Fruit fly (Drosophila melanogaster) whole organism, embryonic: ENCODE data around the gene Sr-CIII.
A peak's percentile ranks its signal among the peaks of the same experiment; 100 is the strongest.

Experiments
- CG10209 ChIP-seq: fragments of 200-800 bp; sonication (Bioruptor generic); optimal IDR thresholded peaks from 3 replicates; lab custom pipeline; 2017; ENCODE audit warnings: missing biosample characterization, mild to moderate bottlenecking, missing genetic modification characterization, missing genetic modification reagents
- CG10321 ChIP-seq: fragments of 200-800 bp; sonication (Bioruptor generic); IDR thresholded peaks from 2 replicates; pipeline ENCODE4 v1.3.6; 2022; ENCODE audit warnings: missing biosample characterization, missing genetic modification characterization
- CG10565 ChIP-seq: fragments of 200-800 bp; sonication (Bioruptor generic); optimal IDR thresholded peaks from 3 replicates; lab custom pipeline; 2016; ENCODE audit warnings: missing biosample characterization, mild to moderate bottlenecking, missing genetic modification characterization
- CG11695 ChIP-seq: fragments of 200-800 bp; sonication (Bioruptor generic); IDR thresholded peaks from 3 replicates; pipeline ENCODE4 v1.3.6; 2022; ENCODE audit warnings: missing biosample characterization, missing genetic modification characterization
- CG14667 ChIP-seq: fragments of 200-800 bp; sonication (Bioruptor generic); IDR thresholded peaks from 2 replicates; pipeline ENCODE4 v1.3.6; 2022; ENCODE audit warnings: missing biosample characterization, missing genetic modification characterization
- CG16815 ChIP-seq: fragments of 200-800 bp; sonication (Bioruptor generic); optimal IDR thresholded peaks from 3 replicates; lab custom pipeline; 2017; ENCODE audit warnings: missing biosample characterization, mild to moderate bottlenecking, missing genetic modification characterization
- CG17385 ChIP-seq: fragments of 200-800 bp; sonication (Bioruptor generic); optimal IDR thresholded peaks from 3 replicates; lab custom pipeline; 2018; ENCODE audit warnings: missing biosample characterization, mild to moderate bottlenecking, missing genetic modification characterization
- CG17612 ChIP-seq: fragments of 200-800 bp; sonication (Bioruptor generic); IDR thresholded peaks from 2 replicates; pipeline ENCODE4 v1.3.6; 2022; ENCODE audit warnings: missing biosample characterization, missing genetic modification characterization
- CG1792 ChIP-seq: fragments of 200-800 bp; sonication (Bioruptor generic); optimal IDR thresholded peaks from 2 replicates; lab custom pipeline; 2016; ENCODE audit warnings: missing biosample characterization, missing genetic modification characterization
- CG2199 ChIP-seq: fragments of 200-800 bp; sonication (Bioruptor generic); IDR thresholded peaks from 3 replicates; pipeline ENCODE4 v1.3.6; 2022; ENCODE audit warnings: missing biosample characterization, missing genetic modification characterization
- CG42726 ChIP-seq: fragments of 200-800 bp; sonication (Bioruptor generic); IDR thresholded peaks from 2 replicates; pipeline ENCODE4 v1.3.6; 2022; ENCODE audit warnings: missing biosample characterization, missing genetic modification characterization; ENCODE audit not compliant: partially characterized antibody
- CG4820 ChIP-seq: fragments of 200-800 bp; sonication (Bioruptor generic); optimal IDR thresholded peaks from 3 replicates; lab custom pipeline; 2016; ENCODE audit warnings: missing biosample characterization, missing genetic modification characterization
- CG4854 ChIP-seq: fragments of 200-800 bp; sonication (Bioruptor generic); optimal IDR thresholded peaks from 2 replicates; lab custom pipeline; 2016; ENCODE audit warnings: missing biosample characterization, missing genetic modification characterization, inconsistent platforms
- CG6654 ChIP-seq: fragments of 200-800 bp; sonication (Bioruptor generic); optimal IDR thresholded peaks from 2 replicates; lab custom pipeline; 2017; ENCODE audit warnings: missing biosample characterization, mild to moderate bottlenecking, missing genetic modification characterization
- CG7839 ChIP-seq: fragments of 200-800 bp; sonication (Bioruptor generic); optimal IDR thresholded peaks from 3 replicates; lab custom pipeline; 2018; ENCODE audit warnings: missing biosample characterization, mild to moderate bottlenecking, missing genetic modification characterization, moderate library complexity
- CG8388 ChIP-seq: fragments of 200-800 bp; sonication (Bioruptor generic); optimal IDR thresholded peaks from 2 replicates; lab custom pipeline; 2019; ENCODE audit warnings: missing biosample characterization, mild to moderate bottlenecking, missing genetic modification characterization, moderate library complexity
- CG9609 ChIP-seq: fragments of 200-800 bp; sonication (Bioruptor generic); optimal IDR thresholded peaks from 3 replicates; lab custom pipeline; 2016; ENCODE audit warnings: missing biosample characterization, missing genetic modification characterization
- Camta ChIP-seq: fragments of 200-800 bp; sonication (Bioruptor generic); optimal IDR thresholded peaks from 2 replicates; lab custom pipeline; 2016; ENCODE audit warnings: missing biosample characterization, missing genetic modification characterization
- D ChIP-seq, 2 experiments: fragments of 200-800 bp in 1 of 2; fragments of >200 bp in 1 of 2; sonication (Bioruptor generic) in 1 of 2; optimal IDR thresholded peaks; 2 replicates in 1 of 2; 3 replicates in 1 of 2; lab custom pipeline; 2017; ENCODE audit warnings: mild to moderate bottlenecking in 1 of 2, missing biosample characterization in 1 of 2, missing genetic modification characterization in 1 of 2, missing genetic modification reagents in 1 of 2
- Doc2 ChIP-seq: fragments of 200-800 bp; sonication (Bioruptor generic); IDR thresholded peaks from 2 replicates; pipeline ENCODE4 v1.3.6; 2022; ENCODE audit warnings: missing biosample characterization, missing genetic modification characterization
- Ets97D ChIP-seq: fragments of 200-800 bp; sonication (Bioruptor generic); optimal IDR thresholded peaks from 3 replicates; lab custom pipeline; 2016; ENCODE audit warnings: missing biosample characterization, missing genetic modification characterization
- H2.0 ChIP-seq: fragments of 200-800 bp; sonication (Bioruptor generic); IDR thresholded peaks from 2 replicates; pipeline ENCODE4 v1.3.6; 2022; ENCODE audit warnings: missing biosample characterization, missing genetic modification characterization
- HLHmδ ChIP-seq: fragments of 200-800 bp; sonication (Bioruptor generic); optimal IDR thresholded peaks from 2 replicates; lab custom pipeline; 2018; ENCODE audit warnings: missing biosample characterization, mild to moderate bottlenecking, missing genetic modification characterization, moderate library complexity
- Hr78 ChIP-seq, 2 experiments: fragments of 200-800 bp in 1 of 2; fragments of >200 bp in 1 of 2; sonication (Bioruptor generic) in 1 of 2; optimal IDR thresholded peaks; 2 replicates each; lab custom pipeline; 2017 to 2019; ENCODE audit warnings: missing biosample characterization in 2 of 2, missing genetic modification characterization in 2 of 2, mild to moderate bottlenecking in 1 of 2, moderate library complexity in 1 of 2
- Kr ChIP-seq: fragments of 200-800 bp; sonication (Bioruptor generic); optimal IDR thresholded peaks from 2 replicates; lab custom pipeline; 2017; ENCODE audit warnings: missing biosample characterization, mild to moderate bottlenecking, missing genetic modification characterization
- MBD-R2 ChIP-seq: fragments of 200-800 bp; sonication (Bioruptor generic); IDR thresholded peaks from 2 replicates; pipeline ENCODE4 v1.3.6; 2022; ENCODE audit warnings: missing biosample characterization, missing genetic modification characterization
- Med ChIP-seq: fragments of 200-800 bp; sonication (Bioruptor generic); peaks from one replicate; lab custom pipeline; 2016; ENCODE audit warnings: missing biosample characterization, missing genetic modification characterization, mild to moderate bottlenecking, inconsistent platforms, moderate library complexity
- Ptx1 ChIP-seq: fragments of 200-800 bp; sonication (Bioruptor generic); IDR thresholded peaks from 2 replicates; pipeline ENCODE4 v1.3.6; 2022; ENCODE audit warnings: missing biosample characterization, missing genetic modification characterization
- Rfx ChIP-seq: fragments of 200-800 bp; sonication (Bioruptor generic); IDR thresholded peaks from 2 replicates; pipeline ENCODE4 v1.3.6; 2022; ENCODE audit warnings: missing biosample characterization, missing genetic modification characterization
- ab ChIP-seq: fragments of 200-800 bp; sonication (Bioruptor generic); optimal IDR thresholded peaks from 2 replicates; lab custom pipeline; 2016; ENCODE audit warnings: missing biosample characterization, missing genetic modification characterization
- ci ChIP-seq: fragments of 200-800 bp; sonication (Bioruptor generic); IDR thresholded peaks from 3 replicates; pipeline ENCODE4 v1.3.6; 2022; ENCODE audit warnings: missing biosample characterization, missing genetic modification characterization
- fd3F ChIP-seq: fragments of 200-800 bp; sonication (Bioruptor generic); optimal IDR thresholded peaks from 2 replicates; lab custom pipeline; 2018; ENCODE audit warnings: missing biosample characterization, mild to moderate bottlenecking, missing genetic modification characterization, moderate library complexity
- ftz-f1 ChIP-seq: fragments of 200-800 bp; sonication (Bioruptor generic); optimal IDR thresholded peaks from 2 replicates; lab custom pipeline; 2016; ENCODE audit warnings: missing biosample characterization, missing genetic modification characterization
- fu2 ChIP-seq: fragments of 200-800 bp; sonication (Bioruptor generic); optimal IDR thresholded peaks from 2 replicates; lab custom pipeline; 2016; ENCODE audit warnings: missing biosample characterization, missing genetic modification characterization
- gem ChIP-seq: fragments of 200-800 bp; sonication (Bioruptor generic); optimal IDR thresholded peaks from 2 replicates; lab custom pipeline; 2019; ENCODE audit warnings: missing biosample characterization, mild to moderate bottlenecking, missing genetic modification characterization, moderate library complexity
- jigr1 ChIP-seq: fragments of 200-800 bp; sonication (Bioruptor generic); IDR thresholded peaks from 3 replicates; pipeline ENCODE4 v1.3.6; 2022; ENCODE audit warnings: missing biosample characterization, missing genetic modification characterization
- lbe ChIP-seq: fragments of 200-800 bp; sonication (Bioruptor generic); optimal IDR thresholded peaks from 2 replicates; lab custom pipeline; 2016; ENCODE audit warnings: missing biosample characterization, mild to moderate bottlenecking, missing genetic modification characterization
- lola ChIP-seq, 3 experiments: fragments of >200 bp in 2 of 3; fragments of 200-800 bp in 1 of 3; sonication (Bioruptor generic) in 1 of 3; optimal IDR thresholded peaks; 2 replicates each; lab custom pipeline; 2017 to 2019; ENCODE audit warnings: missing biosample characterization in 3 of 3, missing genetic modification characterization in 3 of 3, mild to moderate bottlenecking in 1 of 3, moderate library complexity in 1 of 3
- luna ChIP-seq: fragments of 200-800 bp; sonication (Bioruptor generic); optimal IDR thresholded peaks from 2 replicates; lab custom pipeline; 2016; ENCODE audit warnings: missing biosample characterization, missing genetic modification characterization
- nom ChIP-seq: fragments of 200-800 bp; sonication (Bioruptor generic); optimal IDR thresholded peaks from 2 replicates; lab custom pipeline; 2017; ENCODE audit warnings: missing biosample characterization, missing genetic modification characterization, mild to moderate bottlenecking, moderate library complexity, missing genetic modification reagents
- pan ChIP-seq, 4 experiments: fragments of >200 bp in 3 of 4; fragments of 200-800 bp in 1 of 4; sonication (Bioruptor generic) in 1 of 4; optimal IDR thresholded peaks in 3 of 4; IDR thresholded peaks in 1 of 4; 2 replicates each; pipeline versions ENCODE4 v1.3.6 to Lab custom; 2017 to 2022; ENCODE audit warnings: missing biosample characterization in 2 of 4, missing genetic modification characterization in 2 of 4, mixed read lengths in 1 of 4
- pfk ChIP-seq: fragments of 200-800 bp; sonication (Bioruptor generic); optimal IDR thresholded peaks from 2 replicates; lab custom pipeline; 2018; ENCODE audit warnings: missing biosample characterization, mild to moderate bottlenecking, missing genetic modification characterization, moderate library complexity
- pita ChIP-seq: fragments of 200-800 bp; sonication (Bioruptor generic); optimal IDR thresholded peaks from 2 replicates; lab custom pipeline; 2017; ENCODE audit warnings: missing biosample characterization, mild to moderate bottlenecking, missing genetic modification characterization
- prd ChIP-seq, 3 experiments: fragments of >200 bp in 2 of 3; fragments of 200-800 bp in 1 of 3; sonication (Bioruptor generic) in 1 of 3; optimal IDR thresholded peaks in 2 of 3; IDR thresholded peaks in 1 of 3; 2 replicates in 2 of 3; 3 replicates in 1 of 3; pipeline versions ENCODE4 v1.3.6 to Lab custom; 2017 to 2022; ENCODE audit warnings: missing biosample characterization in 1 of 3, missing genetic modification characterization in 1 of 3
- salm ChIP-seq: fragments of 200-800 bp; sonication (Bioruptor generic); optimal IDR thresholded peaks from 2 replicates; lab custom pipeline; 2018; ENCODE audit warnings: missing biosample characterization, mild to moderate bottlenecking, missing genetic modification characterization
- tna ChIP-seq: fragments of 200-800 bp; sonication (Bioruptor generic); IDR thresholded peaks from 2 replicates; pipeline ENCODE4 v1.3.6; 2022; ENCODE audit warnings: missing biosample characterization, missing genetic modification characterization; ENCODE audit not compliant: partially characterized antibody
- trem ChIP-seq: fragments of 200-800 bp; optimal IDR thresholded peaks from 3 replicates; lab custom pipeline; 2019; ENCODE audit warnings: missing biosample characterization, mild to moderate bottlenecking, missing genetic modification characterization, moderate library complexity
- usp ChIP-seq: fragments of >200 bp; optimal IDR thresholded peaks from 2 replicates; lab custom pipeline; 2017; ENCODE audit warnings: missing biosample characterization, missing genetic modification characterization
- yki ChIP-seq: fragments of >200 bp; optimal IDR thresholded peaks from 3 replicates; lab custom pipeline; 2018
- z ChIP-seq: fragments of 200-800 bp; sonication (Bioruptor generic); IDR thresholded peaks from 3 replicates; pipeline ENCODE4 v1.3.6; 2022; ENCODE audit warnings: missing biosample characterization, missing genetic modification characterization
- zen ChIP-seq: fragments of 200-800 bp; sonication (Bioruptor generic); optimal IDR thresholded peaks from 3 replicates; lab custom pipeline; 2018; ENCODE audit warnings: missing biosample characterization, mild to moderate bottlenecking, missing genetic modification characterization, moderate library complexity

The Sr-CIII gene

DNA sequence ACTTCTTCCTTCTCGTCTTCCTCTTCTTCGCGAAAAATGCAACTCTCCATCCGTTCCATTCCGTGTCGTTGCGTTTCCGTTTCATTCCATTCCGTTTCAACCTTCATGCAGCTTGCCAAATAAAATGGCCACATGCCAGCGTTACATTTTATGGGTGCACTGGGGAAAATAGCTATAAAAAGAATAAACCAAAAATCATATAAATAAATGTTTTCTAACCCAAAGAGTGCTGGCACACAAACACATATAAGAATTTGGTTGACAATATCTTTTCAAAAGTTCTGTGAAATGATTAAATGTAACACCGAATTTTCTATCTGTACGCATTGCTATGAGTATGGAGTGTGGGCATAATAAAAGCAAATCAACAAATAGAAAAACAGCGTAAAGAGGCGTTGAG lies 44.4 kb upstream of the Sr-CIII start (continued):
- TF ChIP-seq z (GFP tag; lab: Robert Waterston, UW) (0 out of 3 replicates have a peak, but pooled peaks have one; percentile 6), CG7839 (tag; lab: Kevin White, UChicago) (peak; percentile 26), CG17612 (GFP tag; lab: Robert Waterston, UW) (no peak), CG10321 (GFP tag; lab: Robert Waterston, UW) (no peak), Med (GFP tag; lab: Kevin White, UChicago) (peak; percentile 64), CG1792 (no peak), CG42726 (no peak), usp (no peak), fd3F (GFP tag; lab: Kevin White, UChicago) (no peak), H2.0 (GFP tag; lab: Robert Waterston, UW) (0 out of 2 replicates have a peak, but pooled peaks have one; percentile 13), CG2199 (no peak), Ptx1 (GFP tag; lab: Robert Waterston, UW) (peak; percentile 38; the same call in 1 of the 2 replicates), Rfx (GFP tag; lab: Robert Waterston, UW) (no peak), prd (optimal IDR thresholded peaks at IDR 0.05; lab: Kevin White, UChicago) (no peak), prd (GFP tag; IDR thresholded peaks at IDR 0.05; lab: Robert Waterston, UW) (peak; percentile 51; the same call in 2 of the 3 replicates), CG4854 (GFP tag; lab: Kevin White, UChicago) (no peak), pita (no peak), CG11695 (0 out of 3 replicates have a peak, but pooled peaks have one; percentile 21), pan (optimal IDR thresholded peaks at IDR 0.05; lab: Kevin White, UChicago) (no peak), pan (GFP tag; optimal IDR thresholded peaks at IDR 0.05 in 1 of 2, IDR thresholded peaks at IDR 0.05 in 1 of 2) (no peak), fu2 (GFP tag; lab: Kevin White, UChicago) (no peak), CG9609 (GFP tag; lab: Kevin White, UChicago) (no peak), CG8388 (GFP tag; lab: Kevin White, UChicago) (no peak), lbe (GFP tag; lab: Kevin White, UChicago) (no peak), tna (GFP tag; lab: Robert Waterston, UW) (no peak), Ets97D (peak; percentile 43), pfk (GFP tag; lab: Kevin White, UChicago) (peak; percentile 72), CG10565 (GFP tag; lab: Kevin White, UChicago) (no peak), ci (GFP tag; lab: Robert Waterston, UW) (peak; percentile 58; the same call in 2 of the 3 replicates), ftz-f1 (GFP tag; lab: Kevin White, UChicago) (no peak), jigr1 (GFP tag; lab: Robert Waterston, UW) (no peak), MBD-R2 (GFP tag; lab: Robert Waterston, UW) (no peak), ab (GFP tag; lab: Kevin White, UChicago) (no peak), CG17385 (peak; percentile 16), salm (tag; lab: Kevin White, UChicago) (no peak), Hr78 (GFP tag; optimal IDR thresholded peaks at IDR 0.05; lab: Kevin White, UChicago) (no peak), HLHmδ (GFP tag; lab: Kevin White, UChicago) (no peak), CG6654 (GFP tag; lab: Kevin White, UChicago) (no peak)
- TF ChIP-seq, all 482 proteins: peak for 41

DNA sequence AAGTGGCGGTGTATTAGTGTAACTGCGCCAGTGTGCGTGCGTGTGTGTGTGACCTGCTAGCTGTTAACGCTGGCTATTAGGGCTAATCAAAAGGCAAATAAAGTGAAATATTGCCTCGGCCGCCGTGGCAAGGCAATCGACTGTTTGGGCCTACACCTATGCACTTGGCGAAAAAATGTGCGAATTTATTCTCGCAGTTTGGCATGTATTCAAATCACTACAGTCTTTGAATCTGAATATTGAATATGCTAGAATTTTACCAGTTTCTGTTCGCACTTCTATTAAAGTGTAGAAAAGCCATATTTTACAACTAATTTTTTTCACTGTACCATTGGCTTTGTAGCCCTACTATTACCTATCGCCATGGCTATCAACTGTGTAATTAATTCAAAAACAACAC lies 39.4 kb upstream of the Sr-CIII start:
- TF ChIP-seq Camta (GFP tag; lab: Kevin White, UChicago) (peak; percentile 39), CG14667 (GFP tag; lab: Robert Waterston, UW) (peak; percentile 74), yki (lab: Kevin White, UChicago) (no peak), trem (tag; lab: Kevin White, UChicago) (no peak), Kr (GFP tag; lab: Kevin White, UChicago) (no peak), CG4820 (GFP tag; lab: Kevin White, UChicago) (peak; percentile 46), D (optimal IDR thresholded peaks at IDR 0.05; lab: Kevin White, UChicago) (no peak), D (GFP tag; optimal IDR thresholded peaks at IDR 0.05; lab: Kevin White, UChicago) (peak; percentile 37), nom (no peak), Doc2 (peak; percentile 70), luna (no peak), zen (no peak), lola (GFP tag; optimal IDR thresholded peaks at IDR 0.05; lab: Kevin White, UChicago) (peak in 1 of 3 experiments; percentile 36), CG16815 (GFP tag; lab: Kevin White, UChicago) (peak; percentile 39), CG10209 (GFP tag; lab: Kevin White, UChicago) (peak; percentile 72), gem (tag; lab: Kevin White, UChicago) (peak; percentile 90)
